Worm (Caenorhabditis elegans): ENCODE data around the gene nhr-21.

DNA sequence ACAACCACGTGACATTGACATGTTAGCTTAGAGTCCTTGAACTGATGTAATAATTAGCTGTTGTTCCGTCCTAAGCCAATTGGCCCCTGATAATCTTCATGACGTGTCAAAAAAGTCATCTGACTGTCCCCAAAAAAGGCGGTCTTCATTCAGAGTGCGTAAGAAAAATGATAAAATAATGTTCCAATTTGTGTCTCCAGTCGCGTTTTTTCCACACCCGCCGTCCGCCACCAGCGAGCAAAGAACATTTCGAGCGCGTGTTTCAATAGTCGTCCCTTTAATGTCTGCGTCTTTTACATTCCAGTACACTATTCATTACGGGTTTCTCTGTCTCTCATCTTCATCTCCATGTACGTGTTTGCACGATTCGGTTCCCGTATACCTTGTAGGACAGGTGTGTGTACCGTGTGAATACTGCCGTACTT is 1.5 kb upstream of the nhr-21 start:
- no peak for TF ChIP-seq pha-4 (tag; optimal IDR thresholded peaks at IDR 0.05)
- TF ChIP-seq sox-4 (tag; optimal IDR thresholded peaks at IDR 0.05) = no peak
- TF ChIP-seq ceh-9 (tag; optimal IDR thresholded peaks at IDR 0.05) = no peak
- peak; percentile 63 for TF ChIP-seq hlh-30 (tag; optimal IDR thresholded peaks at IDR 0.05; ENCODE audit: insufficient read depth)
- TF ChIP-seq nhr-11 (tag; optimal IDR thresholded peaks at IDR 0.05) = no peak

Data from whole organism, late embryonic.